Fruit fly (Drosophila melanogaster): ENCODE data around the gene Alg10.
A peak's percentile ranks its signal among the peaks of the same experiment; 100 is the strongest.

The Alg10 gene

DNA sequence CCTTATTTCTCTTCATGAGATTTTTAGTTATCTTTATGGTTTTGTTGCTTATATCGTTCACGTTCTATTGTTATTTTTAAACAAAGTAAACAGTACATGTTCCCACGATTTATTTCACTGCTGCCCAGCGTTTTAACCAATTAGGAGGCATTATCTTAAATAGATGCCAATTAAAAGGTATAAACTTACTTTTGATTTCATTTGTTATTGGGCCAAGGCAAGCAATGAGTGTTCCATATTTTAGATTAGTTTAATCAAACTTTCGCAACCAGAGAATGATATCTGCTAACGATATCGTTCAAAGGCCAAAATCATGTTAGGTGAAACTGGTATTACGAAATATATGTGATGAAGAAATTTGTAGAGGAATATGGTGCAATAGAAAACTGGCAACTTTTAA is 18.2 kb downstream of the Alg10 start:
- TF ChIP-seq Hr96 (GFP tag; optimal IDR thresholded peaks at IDR 0.05), result no peak
- no peak for TF ChIP-seq CG14711 (tag; optimal IDR thresholded peaks at IDR 0.05)
- TF ChIP-seq CG12768 (GFP tag; optimal IDR thresholded peaks at IDR 0.05), result no peak
- no peak for TF ChIP-seq cic (GFP tag; optimal IDR thresholded peaks at IDR 0.05)
- no peak for TF ChIP-seq toe (GFP tag; optimal IDR thresholded peaks at IDR 0.05)
- no peak for TF ChIP-seq pad (GFP tag; optimal IDR thresholded peaks at IDR 0.05)
- no peak for TF ChIP-seq cnc (optimal IDR thresholded peaks at IDR 0.05)
- no peak for TF ChIP-seq CG7045 (GFP tag; optimal IDR thresholded peaks at IDR 0.05)
- no peak for TF ChIP-seq ovo (GFP tag; optimal IDR thresholded peaks at IDR 0.05)
- TF ChIP-seq CG5204 (GFP tag; optimal IDR thresholded peaks at IDR 0.05), result no peak
- no peak for TF ChIP-seq tj (GFP tag; optimal IDR thresholded peaks at IDR 0.05)
- TF ChIP-seq CG33017 (tag; optimal IDR thresholded peaks at IDR 0.05), result no peak
- no peak for TF ChIP-seq Mnt (GFP tag; optimal IDR thresholded peaks at IDR 0.05)

DNA sequence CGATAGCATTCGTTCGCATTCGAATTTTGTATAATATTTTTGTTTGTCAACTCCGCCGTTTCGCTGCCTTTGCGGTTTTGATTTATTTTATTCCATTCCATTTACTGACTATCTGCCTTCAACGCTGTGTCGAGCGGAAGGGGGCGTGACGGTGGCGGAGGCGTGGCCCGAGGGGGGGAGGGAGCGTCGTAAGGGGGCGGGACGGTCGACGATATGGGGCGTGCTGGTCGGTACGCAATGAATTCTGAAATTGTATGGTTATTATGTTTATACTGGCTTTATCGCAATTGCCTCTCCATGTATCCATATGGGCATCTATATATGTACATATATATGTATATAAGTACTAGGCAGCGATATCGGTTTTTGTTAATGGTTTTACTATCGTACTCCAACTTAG is 19.2 kb downstream of the Alg10 start:
- TF ChIP-seq tj (GFP tag; optimal IDR thresholded peaks at IDR 0.05) (peak; percentile 74), CG5204 (GFP tag; optimal IDR thresholded peaks at IDR 0.05) (no peak)

DNA sequence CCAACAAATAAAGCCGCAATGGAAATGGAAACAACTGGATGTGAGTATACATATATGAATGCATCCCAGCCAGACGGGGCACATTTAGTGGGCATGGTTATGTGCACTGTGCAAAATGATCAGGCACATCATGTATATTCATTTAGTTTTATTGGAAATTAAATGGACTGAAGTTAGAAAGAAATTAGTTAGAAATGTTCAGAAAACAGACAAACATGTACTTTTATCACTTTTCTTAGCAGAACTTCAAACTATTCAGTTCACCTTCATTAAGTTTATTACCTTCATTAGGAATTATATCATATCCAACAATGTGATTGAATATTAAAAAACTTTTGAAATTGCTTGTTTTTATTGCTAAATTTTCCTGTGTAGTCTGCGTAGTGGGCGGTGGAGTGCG is 22.0 kb downstream of the Alg10 start:
- TF ChIP-seq CG5204 (GFP tag; optimal IDR thresholded peaks at IDR 0.05) (no peak), ovo (GFP tag; optimal IDR thresholded peaks at IDR 0.05) (no peak)

DNA sequence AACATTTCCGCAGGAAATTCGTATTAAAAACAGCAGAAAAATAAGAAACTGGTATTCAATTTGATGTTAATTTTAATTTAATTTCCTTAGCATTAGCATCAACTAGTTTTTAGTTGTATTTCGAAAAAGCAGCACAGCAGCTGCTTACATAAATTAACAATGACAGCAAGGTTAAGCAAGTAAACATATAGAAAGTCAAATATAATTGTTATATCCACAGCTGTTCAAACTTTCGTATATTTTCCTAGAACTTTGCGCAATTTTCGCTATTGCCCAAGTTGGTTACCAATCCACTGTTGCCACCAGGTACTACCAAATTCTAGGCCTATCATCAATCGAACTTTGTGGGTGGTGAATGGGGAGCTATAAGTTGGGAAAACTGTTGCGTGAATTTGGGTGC is 25.3 kb downstream of the Alg10 start:
- TF ChIP-seq toe (GFP tag; optimal IDR thresholded peaks at IDR 0.05) (no peak), Hr96 (GFP tag; optimal IDR thresholded peaks at IDR 0.05) (no peak), CG7101 (tag; optimal IDR thresholded peaks at IDR 0.05) (no peak), ovo (GFP tag; optimal IDR thresholded peaks at IDR 0.05) (no peak), cnc (optimal IDR thresholded peaks at IDR 0.05) (no peak), tj (GFP tag; optimal IDR thresholded peaks at IDR 0.05) (no peak), Mnt (GFP tag; optimal IDR thresholded peaks at IDR 0.05) (no peak)

DNA sequence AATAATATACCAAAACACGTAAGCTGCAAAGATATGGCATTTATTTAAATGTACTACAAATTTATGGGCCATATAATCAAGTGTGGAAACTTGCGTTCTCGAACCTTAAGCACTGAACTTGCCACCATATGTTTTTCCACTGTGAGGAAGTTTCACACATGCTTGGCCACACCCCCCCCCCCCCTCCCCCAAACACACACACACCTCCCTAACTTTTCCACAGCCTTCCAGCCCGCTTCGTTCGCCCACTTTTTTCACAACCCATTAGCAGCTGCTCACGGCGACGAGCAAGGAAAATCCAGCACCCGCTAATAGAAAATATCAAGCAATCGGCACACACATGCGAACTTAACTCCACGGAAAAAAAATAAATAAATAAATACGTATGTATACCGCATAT is 30.5 kb downstream of the Alg10 start:
- no peak for TF ChIP-seq tj (GFP tag; optimal IDR thresholded peaks at IDR 0.05)
- TF ChIP-seq pad (GFP tag; optimal IDR thresholded peaks at IDR 0.05), result no peak
- no peak for TF ChIP-seq ovo (GFP tag; optimal IDR thresholded peaks at IDR 0.05)
- no peak for TF ChIP-seq CG5204 (GFP tag; optimal IDR thresholded peaks at IDR 0.05)
- no peak for TF ChIP-seq CG7101 (tag; optimal IDR thresholded peaks at IDR 0.05)
- TF ChIP-seq bab1 (GFP tag; optimal IDR thresholded peaks at IDR 0.05), result no peak
- no peak for TF ChIP-seq Mnt (GFP tag; optimal IDR thresholded peaks at IDR 0.05)
- no peak for TF ChIP-seq Crg-1 (GFP tag; optimal IDR thresholded peaks at IDR 0.05)
- TF ChIP-seq CG11617 (GFP tag; optimal IDR thresholded peaks at IDR 0.05), result no peak
- TF ChIP-seq Hr96 (GFP tag; optimal IDR thresholded peaks at IDR 0.05), result no peak
- TF ChIP-seq Clk (GFP tag; optimal IDR thresholded peaks at IDR 0.05), result no peak
- TF ChIP-seq CG14711 (tag; optimal IDR thresholded peaks at IDR 0.05), result no peak
- TF ChIP-seq toe (GFP tag; optimal IDR thresholded peaks at IDR 0.05), result no peak

DNA sequence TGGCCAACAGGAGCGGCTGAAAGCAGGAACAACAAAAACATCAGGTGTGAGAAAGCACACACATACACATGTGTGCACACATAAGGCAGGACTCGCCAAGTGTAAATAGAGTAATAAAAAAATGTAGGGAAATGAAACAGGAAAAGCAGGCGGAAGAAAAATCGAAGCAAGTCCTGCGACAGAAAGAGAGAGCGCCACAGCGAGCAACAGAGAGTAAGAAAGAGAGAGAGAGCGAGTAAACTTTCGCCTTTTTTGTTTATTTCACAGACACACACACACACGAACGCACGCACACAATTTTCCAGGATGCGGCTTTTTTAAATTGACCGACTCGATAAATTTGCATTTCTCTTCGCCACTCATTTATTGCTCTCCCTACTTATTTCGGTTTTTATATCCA is 32.1 kb downstream of the Alg10 start:
- TF ChIP-seq bab1 (GFP tag; optimal IDR thresholded peaks at IDR 0.05) (no peak), cnc (optimal IDR thresholded peaks at IDR 0.05) (no peak), CG7045 (GFP tag; optimal IDR thresholded peaks at IDR 0.05) (no peak), Mnt (GFP tag; optimal IDR thresholded peaks at IDR 0.05) (no peak), CG1620 (GFP tag; optimal IDR thresholded peaks at IDR 0.05) (no peak), Hr96 (GFP tag; optimal IDR thresholded peaks at IDR 0.05) (no peak), CG14711 (tag; optimal IDR thresholded peaks at IDR 0.05) (no peak), ovo (GFP tag; optimal IDR thresholded peaks at IDR 0.05) (no peak), CG33017 (tag; optimal IDR thresholded peaks at IDR 0.05) (no peak), CG7101 (tag; optimal IDR thresholded peaks at IDR 0.05) (no peak), cic (GFP tag; optimal IDR thresholded peaks at IDR 0.05) (no peak), CG12768 (GFP tag; optimal IDR thresholded peaks at IDR 0.05) (no peak), CG11617 (GFP tag; optimal IDR thresholded peaks at IDR 0.05) (no peak), CG5204 (GFP tag; optimal IDR thresholded peaks at IDR 0.05) (no peak), pad (GFP tag; optimal IDR thresholded peaks at IDR 0.05) (no peak), tj (GFP tag; optimal IDR thresholded peaks at IDR 0.05) (no peak), Crg-1 (GFP tag; optimal IDR thresholded peaks at IDR 0.05) (no peak), toe (GFP tag; optimal IDR thresholded peaks at IDR 0.05) (no peak)

DNA sequence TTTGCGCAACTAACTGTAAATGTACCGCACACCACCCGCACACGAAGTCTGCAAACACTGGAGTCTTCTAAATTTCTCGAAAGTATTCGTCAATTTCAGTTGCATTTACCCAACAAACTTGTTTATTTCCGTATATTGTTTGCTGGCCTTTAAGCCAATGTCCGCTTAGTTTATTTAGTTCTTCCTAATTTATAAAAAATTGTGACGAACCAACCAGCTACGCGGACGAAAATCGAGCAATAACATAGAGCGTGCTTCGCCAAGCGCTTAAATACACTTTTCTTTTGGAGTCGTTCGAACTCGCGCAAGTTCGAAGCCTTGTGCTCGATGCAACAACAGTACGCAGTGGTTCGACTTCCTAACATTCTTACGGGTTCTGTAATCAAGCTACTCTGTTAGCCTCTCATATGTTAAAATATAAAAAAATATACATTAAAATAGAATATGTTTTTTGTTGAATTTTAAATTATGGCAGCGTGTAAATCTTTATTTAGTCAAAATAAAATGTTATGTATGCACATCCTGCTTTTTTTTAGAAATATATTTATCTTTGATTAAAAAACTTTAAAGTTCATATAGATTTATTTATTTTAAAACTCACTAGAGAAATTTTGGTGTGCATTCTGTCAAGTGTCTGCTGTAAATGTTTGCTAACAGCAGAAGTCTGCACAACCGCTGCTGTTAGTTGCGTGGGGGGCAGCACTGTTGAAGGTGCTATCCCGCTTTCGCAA is 32.7 kb downstream of the Alg10 start, which contains the start of gene GlcAT-P:
TSS of gene GlcAT-P (minus strand) at position 246 of the 731 bp plus-strand sequence.
- peak; percentile 27 for TF ChIP-seq CG5204 (GFP tag; optimal IDR thresholded peaks at IDR 0.05)
- TF ChIP-seq CG12768 (GFP tag; optimal IDR thresholded peaks at IDR 0.05), result no peak
- TF ChIP-seq tj (GFP tag; optimal IDR thresholded peaks at IDR 0.05), result no peak
- TF ChIP-seq CG7101 (tag; optimal IDR thresholded peaks at IDR 0.05), result peak; percentile 81
- peak; percentile 11 for TF ChIP-seq Clk (GFP tag; optimal IDR thresholded peaks at IDR 0.05)
- TF ChIP-seq CG33017 (tag; optimal IDR thresholded peaks at IDR 0.05), result peak; percentile 83
- TF ChIP-seq ovo (GFP tag; optimal IDR thresholded peaks at IDR 0.05), result no peak
- TF ChIP-seq CG7045 (GFP tag; optimal IDR thresholded peaks at IDR 0.05), result peak; percentile 78
- TF ChIP-seq Hr96 (GFP tag; optimal IDR thresholded peaks at IDR 0.05), result no peak
- TF ChIP-seq bab1 (GFP tag; optimal IDR thresholded peaks at IDR 0.05), result peak; percentile 54
- peak; percentile 59 for TF ChIP-seq pad (GFP tag; optimal IDR thresholded peaks at IDR 0.05)
- peak; percentile 71 for TF ChIP-seq CG11617 (GFP tag; optimal IDR thresholded peaks at IDR 0.05)
- peak; percentile 19 for TF ChIP-seq kay (GFP tag; ENCODE audit: borderline replicate concordance)
- TF ChIP-seq toe (GFP tag; optimal IDR thresholded peaks at IDR 0.05), result no peak
- no peak for TF ChIP-seq cic (GFP tag; optimal IDR thresholded peaks at IDR 0.05)
- no peak for TF ChIP-seq Mnt (GFP tag; optimal IDR thresholded peaks at IDR 0.05)
- no peak for TF ChIP-seq CG1620 (GFP tag; optimal IDR thresholded peaks at IDR 0.05)
- TF ChIP-seq CG14711 (tag; optimal IDR thresholded peaks at IDR 0.05), result peak; percentile 79
- TF ChIP-seq Crg-1 (GFP tag; optimal IDR thresholded peaks at IDR 0.05), result no peak
- no peak for TF ChIP-seq cnc (optimal IDR thresholded peaks at IDR 0.05)
